Worm (Caenorhabditis elegans): ENCODE data around the gene F32A5.8.

DNA sequence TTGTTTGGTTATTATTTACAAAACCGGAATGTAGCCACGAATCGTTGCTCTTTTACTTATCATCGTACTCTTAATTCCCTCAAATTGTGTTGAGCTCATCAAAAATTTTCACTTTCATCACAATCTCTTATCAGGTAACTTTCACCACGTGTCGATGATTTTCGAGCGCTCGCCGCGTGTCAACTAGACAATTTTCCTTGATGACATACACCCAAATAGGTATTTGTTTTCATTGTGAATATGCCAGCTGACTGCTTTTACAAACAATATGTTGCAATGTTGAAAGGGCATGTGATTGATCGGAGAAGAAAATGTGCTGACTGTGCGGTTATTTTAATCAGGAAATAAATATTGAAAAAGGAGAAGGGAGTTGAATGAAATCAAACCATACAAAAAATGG, 8.8 kb downstream of the F32A5.8 start:
- TF ChIP-seq dmd-4 (tag; optimal IDR thresholded peaks at IDR 0.05; ENCODE audit: borderline replicate concordance), result no peak
- TF ChIP-seq elt-2 (tag; optimal IDR thresholded peaks at IDR 0.05), result no peak
- no peak for TF ChIP-seq pha-4 (tag; optimal IDR thresholded peaks at IDR 0.05)
- no peak for TF ChIP-seq syd-9 (tag; optimal IDR thresholded peaks at IDR 0.05)
- no peak for TF ChIP-seq dve-1 (tag; optimal IDR thresholded peaks at IDR 0.05)
